Fruit fly (Drosophila melanogaster): Measurements from ENCODE around the gene mfas.

- TF ChIP-seq Sin3A (optimal IDR thresholded peaks at IDR 0.05) (no peak), insv (optimal IDR thresholded peaks at IDR 0.05) (no peak), h (optimal IDR thresholded peaks at IDR 0.05) (no peak)
These were observed 23.9 kb downstream of the mfas start for dm6 chr3R:11969217-11969616.

All from Kc167 (cell line).